Fruit fly (Drosophila melanogaster) whole organism, adult: ENCODE results near the gene CG32483.

Experiments used
- CG11617 ChIP-seq: fragments of 200-800 bp; sonication (Bioruptor generic); optimal IDR thresholded peaks from 2 replicates; lab custom pipeline; 2017; ENCODE audit warnings: mild to moderate bottlenecking, missing biosample characterization, missing genetic modification reagents, missing genetic modification characterization
- CG12768 ChIP-seq: fragments of 200-800 bp; sonication (Bioruptor generic); optimal IDR thresholded peaks from 2 replicates; lab custom pipeline; 2017; ENCODE audit warnings: missing biosample characterization, missing genetic modification characterization, mild to moderate bottlenecking, moderate library complexity, missing genetic modification reagents
- CG14711 ChIP-seq: fragments of 200-800 bp; sonication (Bioruptor generic); optimal IDR thresholded peaks from 2 replicates; lab custom pipeline; 2018; ENCODE audit warnings: missing biosample characterization, mild to moderate bottlenecking, missing genetic modification characterization, moderate library complexity
- CG1620 ChIP-seq: fragments of 200-800 bp; sonication (Bioruptor generic); optimal IDR thresholded peaks from 2 replicates; lab custom pipeline; 2016; ENCODE audit warnings: missing biosample characterization, missing genetic modification characterization
- CG33017 ChIP-seq: fragments of 200-800 bp; sonication (Bioruptor generic); optimal IDR thresholded peaks from 2 replicates; lab custom pipeline; 2018; ENCODE audit warnings: missing biosample characterization, mild to moderate bottlenecking, missing genetic modification characterization, moderate library complexity
- CG5204 ChIP-seq: fragments of 200-800 bp; sonication (Bioruptor generic); optimal IDR thresholded peaks from 2 replicates; lab custom pipeline; 2016; ENCODE audit warnings: missing biosample characterization, missing genetic modification characterization
- CG7045 ChIP-seq: fragments of 200-800 bp; sonication (Bioruptor generic); optimal IDR thresholded peaks from 2 replicates; lab custom pipeline; 2017; ENCODE audit warnings: missing biosample characterization, mild to moderate bottlenecking, missing genetic modification characterization
- CG7101 ChIP-seq: fragments of 200-800 bp; sonication (Bioruptor generic); optimal IDR thresholded peaks from 2 replicates; lab custom pipeline; 2018; ENCODE audit warnings: missing biosample characterization, mild to moderate bottlenecking, missing genetic modification characterization, moderate library complexity
- Clk ChIP-seq: fragments of 200-800 bp; sonication (Bioruptor generic); optimal IDR thresholded peaks from 2 replicates; lab custom pipeline; 2017; ENCODE audit warnings: missing biosample characterization, missing genetic modification characterization
- Crg-1 ChIP-seq: fragments of 200-800 bp; sonication (Bioruptor generic); optimal IDR thresholded peaks from 2 replicates; lab custom pipeline; 2016; ENCODE audit warnings: missing biosample characterization, missing genetic modification characterization
- Hr96 ChIP-seq: fragments of 200-800 bp; sonication (Bioruptor generic); optimal IDR thresholded peaks from 2 replicates; lab custom pipeline; 2016; ENCODE audit warnings: missing biosample characterization, missing genetic modification characterization
- Mnt ChIP-seq: fragments of 200-800 bp; sonication (Bioruptor generic); optimal IDR thresholded peaks from 2 replicates; lab custom pipeline; 2016; ENCODE audit warnings: missing biosample characterization, mild to moderate bottlenecking, missing genetic modification characterization
- bab1 ChIP-seq: fragments of 200-800 bp; sonication (Bioruptor generic); optimal IDR thresholded peaks from 3 replicates; lab custom pipeline; 2019; ENCODE audit warnings: missing biosample characterization, mild to moderate bottlenecking, missing genetic modification characterization, moderate library complexity
- cic ChIP-seq: fragments of 200-800 bp; sonication (Bioruptor generic); optimal IDR thresholded peaks from 2 replicates; lab custom pipeline; 2017; ENCODE audit warnings: missing biosample characterization, mild to moderate bottlenecking, missing genetic modification characterization, moderate library complexity
- cnc ChIP-seq, 2 experiments: fragments of >200 bp; optimal IDR thresholded peaks; 2 replicates each; lab custom pipeline; 2017
- kay ChIP-seq: fragments of 200-800 bp; sonication (Bioruptor generic); peaks from one replicate; lab custom pipeline; 2016; ENCODE audit warnings: missing biosample characterization, missing genetic modification characterization, borderline replicate concordance
- ovo ChIP-seq: fragments of 200-800 bp; sonication (Bioruptor generic); optimal IDR thresholded peaks from 2 replicates; lab custom pipeline; 2016; ENCODE audit warnings: missing biosample characterization, missing genetic modification characterization
- pad ChIP-seq: fragments of 200-800 bp; sonication (Bioruptor generic); optimal IDR thresholded peaks from 3 replicates; lab custom pipeline; 2017; ENCODE audit warnings: missing biosample characterization, missing genetic modification characterization, mild to moderate bottlenecking, moderate library complexity, missing genetic modification reagents
- tj ChIP-seq: fragments of 200-800 bp; sonication (Bioruptor generic); optimal IDR thresholded peaks from 3 replicates; lab custom pipeline; 2017; ENCODE audit warnings: missing biosample characterization, mild to moderate bottlenecking, missing genetic modification characterization, moderate library complexity
- toe ChIP-seq: fragments of 200-800 bp; sonication (Bioruptor generic); optimal IDR thresholded peaks from 2 replicates; lab custom pipeline; 2016; ENCODE audit warnings: missing biosample characterization, missing genetic modification characterization

CG32483 gene

DNA sequence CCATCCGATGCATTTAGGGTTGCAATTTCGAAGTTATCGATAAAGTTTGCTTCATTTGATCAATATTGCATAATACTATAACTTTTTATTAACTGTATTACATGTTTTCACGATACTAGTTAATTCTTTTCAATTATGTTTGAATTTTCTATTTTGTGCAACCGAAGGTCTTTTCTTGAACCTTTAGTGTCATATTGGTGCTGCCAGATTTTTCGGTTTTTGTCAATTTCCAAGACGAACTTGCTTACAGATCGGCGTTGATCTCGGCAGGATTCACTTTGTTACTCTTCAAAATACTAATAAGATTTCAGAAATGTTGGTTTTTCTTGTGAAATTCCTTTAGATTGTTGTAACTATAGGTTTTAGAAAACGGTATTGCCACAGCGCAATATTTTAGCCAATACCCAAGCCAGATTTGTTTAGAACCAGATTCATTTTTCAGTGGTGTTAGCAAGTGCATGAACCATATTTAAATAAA, 20.5 kb upstream of the CG32483 start, which contains the start of gene CkIIalpha-i3:
Gene CkIIalpha-i3 (minus strand): TSS at position 263 of the 478 bp plus-strand sequence.
- TF ChIP-seq CG5204 (GFP tag; lab: Kevin White, UChicago) (no peak), kay (GFP tag; lab: Kevin White, UChicago) (no peak), ovo (no peak), CG1620 (GFP tag; lab: Kevin White, UChicago) (no peak), CG11617 (no peak), cic (GFP tag; lab: Kevin White, UChicago) (no peak), CG33017 (no peak)

DNA sequence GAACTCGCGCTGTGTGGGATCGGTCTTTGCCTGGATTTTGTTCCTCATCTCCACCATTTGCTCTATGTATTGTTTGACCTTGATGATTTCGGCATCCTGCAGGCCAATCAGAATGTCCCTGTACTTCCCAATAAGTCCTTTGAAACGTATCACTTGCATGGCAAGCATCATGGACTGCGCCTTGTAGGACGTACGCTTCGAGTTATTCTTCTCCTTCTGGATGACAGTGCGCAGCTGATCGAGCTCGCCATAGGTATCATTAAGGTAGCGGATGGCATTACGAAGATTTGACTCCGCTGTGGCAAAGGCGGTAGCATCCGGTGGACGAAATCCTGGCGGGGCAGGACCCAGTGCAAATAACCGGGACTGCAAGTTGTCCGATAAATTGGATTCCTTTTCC, 20.0 kb upstream of the CG32483 start:
- TF ChIP-seq Crg-1 (GFP tag; lab: Kevin White, UChicago) (no peak), cnc (optimal IDR thresholded peaks at IDR 0.05; lab: Kevin White, UChicago) (no peak), Hr96 (no peak), pad (GFP tag; lab: Kevin White, UChicago) (no peak), CG7101 (tag; lab: Kevin White, UChicago) (no peak), Mnt (GFP tag; lab: Kevin White, UChicago) (no peak), CG11617 (no peak), CG5204 (GFP tag; lab: Kevin White, UChicago) (no peak), bab1 (GFP tag; lab: Kevin White, UChicago) (no peak), cic (GFP tag; lab: Kevin White, UChicago) (no peak), kay (GFP tag; lab: Kevin White, UChicago) (no peak), tj (no peak), CG14711 (tag; lab: Kevin White, UChicago) (no peak), Clk (GFP tag; lab: Kevin White, UChicago) (no peak), CG33017 (no peak), CG1620 (GFP tag; lab: Kevin White, UChicago) (no peak)

DNA sequence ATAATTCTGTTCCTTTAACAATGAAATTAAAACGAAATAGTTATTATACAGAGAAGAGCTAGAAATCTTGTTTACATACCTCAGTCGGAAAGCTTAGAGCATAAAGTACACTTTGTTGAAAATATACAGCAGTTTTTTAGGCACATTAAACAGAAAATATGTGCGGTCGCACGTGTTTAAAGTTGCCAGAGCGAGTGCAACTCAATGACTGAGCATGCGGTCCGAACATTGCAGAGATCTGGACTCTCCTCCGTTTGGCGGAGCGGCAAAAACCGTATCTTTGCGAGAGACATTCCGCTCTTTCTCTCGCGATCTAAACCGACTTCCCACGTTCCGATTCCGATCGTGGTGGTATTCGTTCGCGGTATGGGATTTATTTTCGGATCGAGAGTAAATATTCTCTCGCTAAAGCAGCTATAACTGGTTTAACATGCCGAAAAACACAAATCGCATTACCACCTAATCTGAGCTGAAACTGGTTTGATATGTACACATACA, 18.2 kb upstream of the CG32483 start, which contains the start of gene CG13895:
Gene CG13895 (minus strand): TSS at position 214 of the 498 bp plus-strand sequence.
- peak; percentile 4 for TF ChIP-seq Hr96
- no peak for TF ChIP-seq CG11617
- no peak for TF ChIP-seq tj
- peak; percentile 34 for TF ChIP-seq bab1 (GFP tag; lab: Kevin White, UChicago)
- TF ChIP-seq Mnt (GFP tag; lab: Kevin White, UChicago): peak; percentile 46
- no peak for TF ChIP-seq CG1620 (GFP tag; lab: Kevin White, UChicago)
- TF ChIP-seq pad (GFP tag; lab: Kevin White, UChicago): peak; percentile 37
- no peak for TF ChIP-seq CG7045 (GFP tag; lab: Kevin White, UChicago)
- no peak for TF ChIP-seq CG33017

DNA sequence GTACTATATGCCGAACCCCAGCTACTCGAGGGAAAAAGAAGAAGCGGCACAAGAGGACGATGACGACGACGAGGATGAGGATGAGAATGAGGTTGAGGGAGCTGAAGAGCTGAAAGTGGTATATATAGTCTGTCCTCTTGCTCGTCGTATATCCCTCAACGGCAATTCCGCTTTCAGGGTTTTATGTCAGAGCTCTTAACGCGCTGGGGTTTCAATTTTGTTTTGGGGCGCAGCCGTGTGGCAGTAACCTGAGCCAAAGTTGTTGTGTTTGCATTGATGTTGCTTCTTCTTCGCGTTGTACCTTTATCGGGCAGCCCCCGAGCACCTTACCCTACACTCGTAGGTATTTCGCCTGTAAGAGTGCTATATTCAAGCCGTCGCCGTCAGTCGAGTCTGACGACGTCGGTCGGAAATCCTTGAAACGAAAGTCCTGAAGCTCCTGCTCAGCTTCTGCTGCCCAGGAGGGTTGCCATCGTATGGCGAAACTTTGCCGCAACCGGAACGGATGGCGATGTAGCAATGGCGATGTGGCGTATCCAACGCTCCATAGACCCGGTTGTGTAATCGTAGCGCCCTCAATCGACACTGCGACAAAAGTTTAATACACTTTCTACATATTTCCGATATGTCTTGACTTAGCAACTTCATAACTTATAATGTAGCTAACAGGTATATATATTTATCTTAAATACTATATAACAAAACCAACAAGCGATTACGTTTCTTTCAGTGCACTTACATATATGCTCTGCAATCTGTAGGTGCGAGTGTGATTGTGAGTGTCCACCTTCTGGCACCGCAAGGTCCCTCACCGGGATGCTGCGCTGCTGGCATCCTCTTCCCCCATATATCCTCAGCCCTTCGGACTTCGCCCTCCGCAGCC, 15.0 kb upstream of the CG32483 start:
- no peak for TF ChIP-seq pad (GFP tag; lab: Kevin White, UChicago)
- no peak for TF ChIP-seq ovo
- TF ChIP-seq CG5204 (GFP tag; lab: Kevin White, UChicago): no peak
- TF ChIP-seq CG14711 (tag; lab: Kevin White, UChicago): no peak
- TF ChIP-seq Mnt (GFP tag; lab: Kevin White, UChicago): no peak
- no peak for TF ChIP-seq Clk (GFP tag; lab: Kevin White, UChicago)
- TF ChIP-seq toe (GFP tag; lab: Kevin White, UChicago): no peak
- TF ChIP-seq CG12768 (GFP tag; lab: Kevin White, UChicago): no peak
- no peak for TF ChIP-seq Crg-1 (GFP tag; lab: Kevin White, UChicago)
- no peak for TF ChIP-seq cnc (optimal IDR thresholded peaks at IDR 0.05; lab: Kevin White, UChicago)
- TF ChIP-seq CG7045 (GFP tag; lab: Kevin White, UChicago): no peak
- TF ChIP-seq CG7101 (tag; lab: Kevin White, UChicago): no peak
- TF ChIP-seq CG11617: no peak
- no peak for TF ChIP-seq Hr96

DNA sequence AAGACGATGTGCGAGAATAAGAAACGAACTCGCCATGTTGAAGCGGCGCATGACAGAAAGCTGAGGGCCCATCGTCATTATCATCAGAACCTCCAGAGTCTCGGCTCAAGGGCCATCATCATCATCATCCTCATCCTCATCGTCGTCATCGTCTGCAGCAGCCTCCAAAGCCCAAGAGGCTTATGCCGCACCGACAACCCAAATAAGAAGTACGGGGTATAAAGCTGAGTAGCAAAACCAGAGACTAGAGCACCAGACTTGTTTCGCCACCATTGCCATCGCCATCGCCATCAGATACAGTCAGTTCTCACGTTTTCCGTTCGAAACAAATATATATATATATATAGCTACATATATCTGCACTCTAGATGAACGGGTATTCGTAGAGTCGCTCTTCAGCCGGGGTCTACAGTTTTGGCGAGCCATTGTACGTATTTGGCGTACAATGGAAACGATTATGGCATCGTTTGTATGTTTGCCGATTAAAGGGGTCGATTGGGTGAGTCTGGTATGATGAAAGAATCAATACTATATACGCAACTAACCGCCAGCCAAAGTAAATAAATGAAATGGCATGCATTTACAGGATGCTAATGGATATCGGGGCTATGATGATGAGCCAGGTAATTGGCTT, 13.4 kb upstream of the CG32483 start:
- no peak for TF ChIP-seq Crg-1 (GFP tag; lab: Kevin White, UChicago)
- TF ChIP-seq CG5204 (GFP tag; lab: Kevin White, UChicago): no peak
- TF ChIP-seq CG7101 (tag; lab: Kevin White, UChicago): no peak
- no peak for TF ChIP-seq cnc (optimal IDR thresholded peaks at IDR 0.05; lab: Kevin White, UChicago)
- TF ChIP-seq CG7045 (GFP tag; lab: Kevin White, UChicago): no peak
- no peak for TF ChIP-seq CG14711 (tag; lab: Kevin White, UChicago)
- no peak for TF ChIP-seq ovo
- TF ChIP-seq CG33017: no peak
- no peak for TF ChIP-seq tj
- TF ChIP-seq Mnt (GFP tag; lab: Kevin White, UChicago): no peak
- no peak for TF ChIP-seq cic (GFP tag; lab: Kevin White, UChicago)
- TF ChIP-seq CG11617: no peak
- TF ChIP-seq Hr96: no peak
- no peak for TF ChIP-seq CG1620 (GFP tag; lab: Kevin White, UChicago)
